Worm (Caenorhabditis elegans): Measurements from ENCODE around the gene C25E10.11.

Gene C25E10.11

ce11 chrV:9073322-9074038 lies 15.0 kb upstream of the C25E10.11 start, which contains the start of gene oac-50:
oac-50 (minus strand) TSS chrV:9073540.
- no peak for TF ChIP-seq hmbx-1 (tag; optimal IDR thresholded peaks at IDR 0.05)
- TF ChIP-seq pes-1 (GFP tag; IDR thresholded peaks at IDR 0.05), result no peak
- no peak for TF ChIP-seq hnd-1 (tag; optimal IDR thresholded peaks at IDR 0.05)
- no peak for TF ChIP-seq ceh-36 (tag; optimal IDR thresholded peaks at IDR 0.05)
- TF ChIP-seq B0310.2 (tag; optimal IDR thresholded peaks at IDR 0.05), result no peak
- TF ChIP-seq ama-1 (optimal IDR thresholded peaks at IDR 0.05), result no peak
- TF ChIP-seq tbx-37 (GFP tag; conservative IDR thresholded peaks at IDR 0.05), result no peak
- TF ChIP-seq F13C5.2 (tag; optimal IDR thresholded peaks at IDR 0.05), result no peak
- no peak for TF ChIP-seq aly-1 (tag; optimal IDR thresholded peaks at IDR 0.05)
- TF ChIP-seq scrt-1 (GFP tag; IDR thresholded peaks at IDR 0.05), result no peak
- no peak for TF ChIP-seq sea-1 (GFP tag; conservative IDR thresholded peaks at IDR 0.05)
- TF ChIP-seq hmg-4 (GFP tag; optimal IDR thresholded peaks at IDR 0.05), result no peak
- TF ChIP-seq flt-1 (GFP tag; IDR thresholded peaks at IDR 0.05), result no peak
- no peak for TF ChIP-seq tbx-11 (GFP tag; IDR thresholded peaks at IDR 0.05)
- TF ChIP-seq ets-7 (tag; optimal IDR thresholded peaks at IDR 0.05), result no peak

- no peak for TF ChIP-seq hnd-1 (tag; optimal IDR thresholded peaks at IDR 0.05)
- TF ChIP-seq sea-1 (GFP tag; conservative IDR thresholded peaks at IDR 0.05), result no peak
- TF ChIP-seq ceh-13 (GFP tag; optimal IDR thresholded peaks at IDR 0.05), result no peak
- no peak for TF ChIP-seq ceh-36 (tag; optimal IDR thresholded peaks at IDR 0.05)
- TF ChIP-seq ama-1 (optimal IDR thresholded peaks at IDR 0.05), result no peak
- TF ChIP-seq ets-7 (tag; optimal IDR thresholded peaks at IDR 0.05), result no peak
- no peak for TF ChIP-seq F13C5.2 (tag; optimal IDR thresholded peaks at IDR 0.05)
- TF ChIP-seq pes-1 (GFP tag; IDR thresholded peaks at IDR 0.05), result no peak
- no peak for TF ChIP-seq hmbx-1 (tag; optimal IDR thresholded peaks at IDR 0.05)
- TF ChIP-seq tra-4 (tag; optimal IDR thresholded peaks at IDR 0.05), result no peak
- no peak for TF ChIP-seq hmg-4 (GFP tag; optimal IDR thresholded peaks at IDR 0.05)
- no peak for TF ChIP-seq B0310.2 (tag; optimal IDR thresholded peaks at IDR 0.05)
- no peak for TF ChIP-seq tbx-37 (GFP tag; conservative IDR thresholded peaks at IDR 0.05)
- no peak for TF ChIP-seq tbx-11 (GFP tag; IDR thresholded peaks at IDR 0.05)
These were observed 11.2 kb upstream of the C25E10.11 start, which contains the start of gene T27E4.5 for ce11 chrV:9069680-9070079. T27E4.5 (minus strand) TSS chrV:9069780.

ce11 chrV:9067678-9068077 lies 9.2 kb upstream of the C25E10.11 start, which contains the start of gene fip-2:
fip-2 (plus strand) TSS chrV:9067978.
- no peak for TF ChIP-seq tbx-37 (GFP tag; conservative IDR thresholded peaks at IDR 0.05)
- TF ChIP-seq F13C5.2 (tag; optimal IDR thresholded peaks at IDR 0.05), result no peak
- no peak for TF ChIP-seq sea-1 (GFP tag; conservative IDR thresholded peaks at IDR 0.05)
- no peak for TF ChIP-seq scrt-1 (GFP tag; IDR thresholded peaks at IDR 0.05)
- TF ChIP-seq hmg-4 (GFP tag; optimal IDR thresholded peaks at IDR 0.05), result no peak
- TF ChIP-seq aly-1 (tag; optimal IDR thresholded peaks at IDR 0.05), result no peak
- TF ChIP-seq flt-1 (GFP tag; IDR thresholded peaks at IDR 0.05), result no peak
- TF ChIP-seq pes-1 (GFP tag; IDR thresholded peaks at IDR 0.05), result no peak
- TF ChIP-seq hnd-1 (tag; optimal IDR thresholded peaks at IDR 0.05), result no peak
- TF ChIP-seq B0310.2 (tag; optimal IDR thresholded peaks at IDR 0.05), result no peak
- no peak for TF ChIP-seq ceh-13 (GFP tag; optimal IDR thresholded peaks at IDR 0.05)
- no peak for TF ChIP-seq tbx-11 (GFP tag; IDR thresholded peaks at IDR 0.05)
- no peak for TF ChIP-seq ama-1 (optimal IDR thresholded peaks at IDR 0.05)
- TF ChIP-seq ceh-36 (tag; optimal IDR thresholded peaks at IDR 0.05), result no peak
- TF ChIP-seq tra-4 (tag; optimal IDR thresholded peaks at IDR 0.05), result no peak
- TF ChIP-seq ets-7 (tag; optimal IDR thresholded peaks at IDR 0.05), result no peak
- no peak for TF ChIP-seq hmbx-1 (tag; optimal IDR thresholded peaks at IDR 0.05)

ce11 chrV:9065915-9066314 lies 7.4 kb upstream of the C25E10.11 start:
- TF ChIP-seq ceh-36 (tag; optimal IDR thresholded peaks at IDR 0.05), result no peak
- no peak for TF ChIP-seq pes-1 (GFP tag; IDR thresholded peaks at IDR 0.05)

ce11 chrV:9065001-9065400 lies 6.5 kb upstream of the C25E10.11 start:
- no peak for TF ChIP-seq flt-1 (GFP tag; IDR thresholded peaks at IDR 0.05)
- no peak for TF ChIP-seq ama-1 (optimal IDR thresholded peaks at IDR 0.05)
- TF ChIP-seq pes-1 (GFP tag; IDR thresholded peaks at IDR 0.05), result no peak
- TF ChIP-seq F13C5.2 (tag; optimal IDR thresholded peaks at IDR 0.05), result no peak
- TF ChIP-seq tbx-37 (GFP tag; conservative IDR thresholded peaks at IDR 0.05), result no peak

- TF ChIP-seq aly-1 (tag; optimal IDR thresholded peaks at IDR 0.05), result no peak
- TF ChIP-seq hnd-1 (tag; optimal IDR thresholded peaks at IDR 0.05), result no peak
- TF ChIP-seq ama-1 (optimal IDR thresholded peaks at IDR 0.05), result no peak
- TF ChIP-seq ets-7 (tag; optimal IDR thresholded peaks at IDR 0.05), result no peak
- no peak for TF ChIP-seq B0310.2 (tag; optimal IDR thresholded peaks at IDR 0.05)
- TF ChIP-seq hmg-4 (GFP tag; optimal IDR thresholded peaks at IDR 0.05), result no peak
- no peak for TF ChIP-seq sea-1 (GFP tag; conservative IDR thresholded peaks at IDR 0.05)
- TF ChIP-seq tbx-37 (GFP tag; conservative IDR thresholded peaks at IDR 0.05), result no peak
- TF ChIP-seq ceh-13 (GFP tag; optimal IDR thresholded peaks at IDR 0.05), result no peak
- TF ChIP-seq tbx-11 (GFP tag; IDR thresholded peaks at IDR 0.05), result no peak
- no peak for TF ChIP-seq scrt-1 (GFP tag; IDR thresholded peaks at IDR 0.05)
- TF ChIP-seq pes-1 (GFP tag; IDR thresholded peaks at IDR 0.05), result no peak
- no peak for TF ChIP-seq F13C5.2 (tag; optimal IDR thresholded peaks at IDR 0.05)
- no peak for TF ChIP-seq flt-1 (GFP tag; IDR thresholded peaks at IDR 0.05)
- TF ChIP-seq hmbx-1 (tag; optimal IDR thresholded peaks at IDR 0.05), result no peak
- TF ChIP-seq tra-4 (tag; optimal IDR thresholded peaks at IDR 0.05), result no peak
- no peak for TF ChIP-seq ceh-36 (tag; optimal IDR thresholded peaks at IDR 0.05)
These were observed 4.6 kb upstream of the C25E10.11 start for ce11 chrV:9063134-9063533.

- TF ChIP-seq tbx-11 (GFP tag; IDR thresholded peaks at IDR 0.05) (no peak), scrt-1 (GFP tag; IDR thresholded peaks at IDR 0.05) (no peak), B0310.2 (tag; optimal IDR thresholded peaks at IDR 0.05) (no peak), tbx-37 (GFP tag; conservative IDR thresholded peaks at IDR 0.05) (no peak), sea-1 (GFP tag; conservative IDR thresholded peaks at IDR 0.05) (no peak)
These were observed 3.8 kb upstream of the C25E10.11 start, which contains the start of gene C25E10.12 for ce11 chrV:9062341-9062740. C25E10.12 (minus strand) TSS chrV:9062441.
